Worm (Caenorhabditis elegans): ENCODE measurements around the gene F11C7.6.

ce11 chrX:17412642-17413041 lies 11.3 kb downstream of the F11C7.6 start:
- TF ChIP-seq ama-1 (optimal IDR thresholded peaks at IDR 0.05) (no peak), flt-1 (GFP tag; IDR thresholded peaks at IDR 0.05) (no peak), hnd-1 (tag; optimal IDR thresholded peaks at IDR 0.05) (no peak), tbx-11 (GFP tag; IDR thresholded peaks at IDR 0.05) (no peak), ets-7 (tag; optimal IDR thresholded peaks at IDR 0.05) (no peak)

Data from whole organism, early embryonic.